Fruit fly (Drosophila melanogaster) whole organism, embryonic: Measurements from ENCODE around the gene PIG-L.

ENCODE experiments used
- B-H1 ChIP-seq: fragments of 200-800 bp; sonication (Bioruptor generic); IDR thresholded peaks from 3 replicates; pipeline ENCODE4 v1.3.6; 2022; ENCODE audit warnings: missing biosample characterization, missing genetic modification characterization
- Blimp-1 ChIP-seq: fragments of 200-800 bp; sonication (Bioruptor generic); optimal IDR thresholded peaks from 3 replicates; lab custom pipeline; 2018; ENCODE audit warnings: missing biosample characterization, missing genetic modification characterization, mild to moderate bottlenecking, moderate library complexity, missing genetic modification reagents
- CG13287 ChIP-seq: fragments of 200-800 bp; sonication (Bioruptor generic); IDR thresholded peaks from 2 replicates; pipeline ENCODE4 v1.3.6; 2022; ENCODE audit warnings: missing biosample characterization, missing genetic modification characterization; ENCODE audit not compliant: partially characterized antibody
- CG13296 ChIP-seq: fragments of 200-800 bp; sonication (Bioruptor generic); optimal IDR thresholded peaks from 3 replicates; lab custom pipeline; 2018; ENCODE audit warnings: missing biosample characterization, mild to moderate bottlenecking, missing genetic modification characterization
- CG15479 ChIP-seq: fragments of 200-800 bp; sonication (Bioruptor generic); optimal IDR thresholded peaks from 3 replicates; lab custom pipeline; 2019; ENCODE audit warnings: missing biosample characterization, mild to moderate bottlenecking, missing genetic modification characterization, moderate library complexity
- CG17186 ChIP-seq: fragments of 200-800 bp; sonication (Bioruptor generic); optimal IDR thresholded peaks from 3 replicates; lab custom pipeline; 2017; ENCODE audit warnings: missing biosample characterization, missing genetic modification reagents, missing genetic modification characterization
- CG17328 ChIP-seq: fragments of 200-800 bp; sonication (Bioruptor generic); IDR thresholded peaks from 2 replicates; pipeline ENCODE4 v1.3.6; 2022; ENCODE audit warnings: missing biosample characterization, missing genetic modification characterization
- CG31224 ChIP-seq: fragments of 200-800 bp; sonication (Bioruptor generic); IDR thresholded peaks from 2 replicates; pipeline ENCODE4 v1.3.6; 2022; ENCODE audit warnings: missing biosample characterization, missing genetic modification characterization
- CG3163 ChIP-seq: fragments of 200-800 bp; sonication (Bioruptor generic); optimal IDR thresholded peaks from 3 replicates; lab custom pipeline; 2016; ENCODE audit warnings: missing biosample characterization, missing genetic modification characterization
- CG4282 ChIP-seq: fragments of 200-800 bp; sonication (Bioruptor generic); optimal IDR thresholded peaks from 2 replicates; lab custom pipeline; 2016; ENCODE audit warnings: missing biosample characterization, missing genetic modification characterization
- CG4328 ChIP-seq: fragments of 200-800 bp; sonication (Bioruptor generic); optimal IDR thresholded peaks from 3 replicates; lab custom pipeline; 2017; ENCODE audit warnings: missing biosample characterization, missing genetic modification reagents, missing genetic modification characterization
- CG6272 ChIP-seq: fragments of 200-800 bp; sonication (Bioruptor generic); IDR thresholded peaks from 2 replicates; pipeline ENCODE4 v1.3.6; 2022; ENCODE audit warnings: missing biosample characterization, missing genetic modification characterization
- CG6765 ChIP-seq: fragments of 200-800 bp; sonication (Bioruptor generic); optimal IDR thresholded peaks from 3 replicates; lab custom pipeline; 2017; ENCODE audit warnings: missing biosample characterization, mild to moderate bottlenecking, missing genetic modification characterization
- CG6813 ChIP-seq: fragments of 200-800 bp; sonication (Bioruptor generic); optimal IDR thresholded peaks from 2 replicates; lab custom pipeline; 2017; ENCODE audit warnings: missing biosample characterization, missing genetic modification characterization, mild to moderate bottlenecking, moderate library complexity, missing genetic modification reagents
- CG6854 ChIP-seq: fragments of 200-800 bp; sonication (Bioruptor generic); optimal IDR thresholded peaks from 3 replicates; lab custom pipeline; 2017; ENCODE audit warnings: missing biosample characterization, mild to moderate bottlenecking, missing genetic modification characterization
- CG7357 ChIP-seq: fragments of 200-800 bp; sonication (Bioruptor generic); IDR thresholded peaks from 3 replicates; pipeline ENCODE4 v1.3.6; 2022; ENCODE audit warnings: missing biosample characterization, missing genetic modification characterization
- CG7987 ChIP-seq: fragments of 200-800 bp; sonication (Bioruptor generic); optimal IDR thresholded peaks from 2 replicates; lab custom pipeline; 2018; ENCODE audit warnings: missing biosample characterization, mild to moderate bottlenecking, missing genetic modification characterization, moderate library complexity
- CG9876 ChIP-seq: fragments of 200-800 bp; sonication (Bioruptor generic); optimal IDR thresholded peaks from 2 replicates; lab custom pipeline; 2016; ENCODE audit warnings: missing biosample characterization, missing genetic modification characterization
- Dbx ChIP-seq: fragments of 200-800 bp; sonication (Bioruptor generic); IDR thresholded peaks from 3 replicates; pipeline ENCODE4 v1.3.6; 2022; ENCODE audit warnings: missing biosample characterization, missing genetic modification characterization
- Dref ChIP-seq: fragments of 200-800 bp; sonication (Bioruptor generic); IDR thresholded peaks from 2 replicates; pipeline ENCODE4 v1.3.6; 2022; ENCODE audit warnings: missing biosample characterization, missing genetic modification characterization
- Gsc ChIP-seq: fragments of 200-800 bp; sonication (Bioruptor generic); IDR thresholded peaks from 2 replicates; pipeline ENCODE4 v1.3.6; 2022; ENCODE audit warnings: missing biosample characterization, missing genetic modification characterization
- Kr ChIP-seq: fragments of 200-800 bp; sonication (Bioruptor generic); optimal IDR thresholded peaks from 2 replicates; lab custom pipeline; 2017; ENCODE audit warnings: missing biosample characterization, mild to moderate bottlenecking, missing genetic modification characterization
- MTF-1 ChIP-seq: fragments of 200-800 bp; sonication (Bioruptor generic); optimal IDR thresholded peaks from 2 replicates; lab custom pipeline; 2018; ENCODE audit warnings: missing biosample characterization, mild to moderate bottlenecking, missing genetic modification characterization, borderline replicate concordance
- Mes4 ChIP-seq: fragments of 200-800 bp; sonication (Bioruptor generic); optimal IDR thresholded peaks from 2 replicates; lab custom pipeline; 2016; ENCODE audit warnings: missing biosample characterization, missing genetic modification characterization
- Oli ChIP-seq: fragments of 200-800 bp; sonication (Bioruptor generic); optimal IDR thresholded peaks from 2 replicates; lab custom pipeline; 2018; ENCODE audit warnings: missing biosample characterization, mild to moderate bottlenecking, missing genetic modification characterization, moderate library complexity
- Rfx ChIP-seq: fragments of 200-800 bp; sonication (Bioruptor generic); IDR thresholded peaks from 2 replicates; pipeline ENCODE4 v1.3.6; 2022; ENCODE audit warnings: missing biosample characterization, missing genetic modification characterization
- Six4 ChIP-seq: fragments of 200-800 bp; sonication (Bioruptor generic); optimal IDR thresholded peaks from 2 replicates; lab custom pipeline; 2016; ENCODE audit warnings: missing biosample characterization, missing genetic modification characterization
- Usf ChIP-seq: fragments of 200-800 bp; sonication (Bioruptor generic); optimal IDR thresholded peaks from 2 replicates; lab custom pipeline; 2017; ENCODE audit warnings: missing genotype, missing biosample characterization, missing genetic modification characterization
- Vsx1 ChIP-seq: fragments of 200-800 bp; sonication (Bioruptor generic); optimal IDR thresholded peaks from 2 replicates; lab custom pipeline; 2017; ENCODE audit warnings: missing biosample characterization, mild to moderate bottlenecking, missing genetic modification characterization, missing genetic modification reagents
- ato ChIP-seq: fragments of 200-800 bp; sonication (Bioruptor generic); IDR thresholded peaks from 2 replicates; pipeline ENCODE4 v1.3.6; 2022; ENCODE audit warnings: missing biosample characterization, missing genetic modification characterization; ENCODE audit not compliant: partially characterized antibody
- az2 ChIP-seq: fragments of 200-800 bp; sonication (Bioruptor generic); optimal IDR thresholded peaks from 3 replicates; lab custom pipeline; 2016; ENCODE audit warnings: missing biosample characterization, missing genetic modification characterization
- bbx ChIP-seq: fragments of 200-800 bp; sonication (Bioruptor generic); IDR thresholded peaks from 2 replicates; pipeline ENCODE4 v1.3.6; 2022; ENCODE audit warnings: missing biosample characterization, missing genetic modification characterization; ENCODE audit not compliant: partially characterized antibody
- cwo ChIP-seq: fragments of 200-800 bp; sonication (Bioruptor generic); optimal IDR thresholded peaks from 3 replicates; lab custom pipeline; 2017; ENCODE audit warnings: missing biosample characterization, missing genetic modification characterization, mild to moderate bottlenecking, moderate library complexity, missing genetic modification reagents
- dan ChIP-seq: fragments of 200-800 bp; sonication (Bioruptor generic); IDR thresholded peaks from 2 replicates; pipeline ENCODE4 v1.3.6; 2022; ENCODE audit warnings: missing biosample characterization, missing genetic modification characterization
- dmrt11E ChIP-seq: fragments of 200-800 bp; sonication (Bioruptor generic); optimal IDR thresholded peaks from 3 replicates; lab custom pipeline; 2018; ENCODE audit warnings: missing biosample characterization, mild to moderate bottlenecking, missing genetic modification characterization, moderate library complexity
- ems ChIP-seq: fragments of 200-800 bp; sonication (Bioruptor generic); optimal IDR thresholded peaks from 3 replicates; lab custom pipeline; 2016; ENCODE audit warnings: missing biosample characterization, missing genetic modification characterization
- eve ChIP-seq, 2 experiments: fragments of >200 bp; optimal IDR thresholded peaks; 2 replicates each; lab custom pipeline; 2017; ENCODE audit warnings: missing biosample characterization in 2 of 2, missing genetic modification characterization in 2 of 2
- hbn ChIP-seq: fragments of 200-800 bp; sonication (Bioruptor generic); IDR thresholded peaks from 2 replicates; pipeline ENCODE4 v1.3.6; 2022; ENCODE audit warnings: missing biosample characterization, missing genetic modification characterization; ENCODE audit not compliant: partially characterized antibody
- kay ChIP-seq: fragments of 200-800 bp; sonication (Bioruptor generic); optimal IDR thresholded peaks from 2 replicates; lab custom pipeline; 2016; ENCODE audit warnings: missing biosample characterization, missing genetic modification characterization
- ken ChIP-seq: fragments of 200-800 bp; sonication (Bioruptor generic); IDR thresholded peaks from 3 replicates; pipeline ENCODE4 v1.3.6; 2022; ENCODE audit warnings: missing biosample characterization, missing genetic modification characterization
- lola ChIP-seq, 3 experiments: fragments of >200 bp in 2 of 3; fragments of 200-800 bp in 1 of 3; sonication (Bioruptor generic) in 1 of 3; optimal IDR thresholded peaks; 2 replicates each; lab custom pipeline; 2017 to 2019; ENCODE audit warnings: missing biosample characterization in 3 of 3, missing genetic modification characterization in 3 of 3, mild to moderate bottlenecking in 1 of 3, moderate library complexity in 1 of 3
- luna ChIP-seq: fragments of 200-800 bp; sonication (Bioruptor generic); optimal IDR thresholded peaks from 2 replicates; lab custom pipeline; 2016; ENCODE audit warnings: missing biosample characterization, missing genetic modification characterization
- onecut ChIP-seq: fragments of 200-800 bp; sonication (Bioruptor generic); IDR thresholded peaks from 2 replicates; pipeline ENCODE4 v1.3.6; 2022; ENCODE audit warnings: missing biosample characterization, missing genetic modification characterization
- rib ChIP-seq: fragments of 200-800 bp; sonication (Bioruptor generic); IDR thresholded peaks from 2 replicates; pipeline ENCODE4 v1.3.6; 2022; ENCODE audit warnings: missing biosample characterization, missing genetic modification characterization
- sim ChIP-seq: fragments of 200-800 bp; sonication (Bioruptor generic); IDR thresholded peaks from 2 replicates; pipeline ENCODE4 v1.3.6; 2022; ENCODE audit warnings: missing biosample characterization, missing genetic modification characterization
- so ChIP-seq: fragments of 200-800 bp; sonication (Bioruptor generic); IDR thresholded peaks from 3 replicates; pipeline ENCODE4 v1.3.6; 2022; ENCODE audit warnings: missing biosample characterization, missing genetic modification characterization
- sob ChIP-seq: fragments of 200-800 bp; sonication (Bioruptor generic); IDR thresholded peaks from 2 replicates; pipeline ENCODE4 v1.3.6; 2022; ENCODE audit warnings: missing biosample characterization, missing genetic modification characterization
- tio ChIP-seq: fragments of 200-800 bp; sonication (Bioruptor generic); optimal IDR thresholded peaks from 2 replicates; lab custom pipeline; 2017; ENCODE audit warnings: missing biosample characterization, missing genetic modification characterization, inconsistent platforms
- tll ChIP-seq, 2 experiments: fragments of 200-800 bp in 1 of 2; fragments of >200 bp in 1 of 2; sonication (Bioruptor generic) in 1 of 2; optimal IDR thresholded peaks; 2 replicates each; lab custom pipeline; 2017 to 2019; ENCODE audit warnings: missing biosample characterization in 2 of 2, missing genetic modification characterization in 2 of 2, mild to moderate bottlenecking in 1 of 2, moderate library complexity in 1 of 2
- vfl ChIP-seq: fragments of 200-800 bp; sonication (Bioruptor generic); optimal IDR thresholded peaks from 2 replicates; lab custom pipeline; 2016; ENCODE audit warnings: missing biosample characterization, missing genetic modification characterization

Gene PIG-L

dm6 chr3R:20035887-20036286, 14.7 kb upstream of the PIG-L start, which contains the start of gene Regnase-1 (continued):
- no peak for TF ChIP-seq CG7357 (GFP tag; lab: Robert Waterston, UW)
- peak; percentile 96 for TF ChIP-seq bbx (GFP tag; lab: Robert Waterston, UW)
- peak; percentile 59 for TF ChIP-seq CG15479 (GFP tag; lab: Kevin White, UChicago)
- peak; percentile 92 for TF ChIP-seq Mes4
- TF ChIP-seq CG13287 (GFP tag; lab: Robert Waterston, UW) = peak; percentile 98
- TF ChIP-seq dmrt11E = peak; percentile 76
- peak; percentile 83 for TF ChIP-seq B-H1 (GFP tag; lab: Robert Waterston, UW)
- peak; percentile 76 for TF ChIP-seq Oli (tag; lab: Kevin White, UChicago)
- peak; percentile 88 for TF ChIP-seq onecut
- peak; percentile 78 for TF ChIP-seq vfl (GFP tag; lab: Kevin White, UChicago)
- peak; percentile 78 for TF ChIP-seq az2 (GFP tag; lab: Kevin White, UChicago)
- peak; percentile 68 for TF ChIP-seq Usf (GFP tag; lab: Kevin White, UChicago)
- peak; percentile 95 for TF ChIP-seq Rfx (GFP tag; lab: Robert Waterston, UW)
- TF ChIP-seq Gsc (GFP tag; lab: Robert Waterston, UW) = no peak
- TF ChIP-seq Kr (GFP tag; lab: Kevin White, UChicago) = peak; percentile 36
- peak; percentile 97 for TF ChIP-seq MTF-1 (GFP tag; lab: Kevin White, UChicago)
- no peak for TF ChIP-seq ken (GFP tag; lab: Robert Waterston, UW)
- TF ChIP-seq Blimp-1 (GFP tag; lab: Kevin White, UChicago) = peak; percentile 79
- TF ChIP-seq CG17186 = peak; percentile 95
- peak; percentile 99 for TF ChIP-seq Dref (GFP tag; lab: Robert Waterston, UW)
- TF ChIP-seq CG9876 (GFP tag; lab: Kevin White, UChicago) = peak; percentile 89
- no peak for TF ChIP-seq dan (GFP tag; lab: Robert Waterston, UW)
- peak; percentile 95 for TF ChIP-seq CG17328 (GFP tag; lab: Robert Waterston, UW)
- TF ChIP-seq hbn (GFP tag; lab: Robert Waterston, UW) = peak; percentile 95
- no peak for TF ChIP-seq tll (GFP tag; optimal IDR thresholded peaks at IDR 0.05; lab: Kevin White, UChicago)
- TF ChIP-seq CG6813 (GFP tag; lab: Kevin White, UChicago) = peak; percentile 97
- TF ChIP-seq CG6765 = peak; percentile 98
- peak; percentile 95 for TF ChIP-seq Vsx1
- peak; percentile 96 for TF ChIP-seq CG13296 (GFP tag; lab: Kevin White, UChicago)
- peak; percentile 84 for TF ChIP-seq CG31224 (GFP tag; lab: Robert Waterston, UW)
- TF ChIP-seq tio (GFP tag; lab: Kevin White, UChicago) = peak; percentile 57
- peak; percentile 80 for TF ChIP-seq ems
- TF ChIP-seq kay = peak; percentile 59
- peak; percentile 95 for TF ChIP-seq sob
- peak; percentile 86 for TF ChIP-seq Six4 (GFP tag; lab: Kevin White, UChicago)
- peak; percentile 96 for TF ChIP-seq ato
- TF ChIP-seq sim = peak; percentile 86
- peak; percentile 77 for TF ChIP-seq CG6272 (GFP tag; lab: Robert Waterston, UW)
- peak in 1 of 3 experiments; percentile 67 for TF ChIP-seq lola (GFP tag; optimal IDR thresholded peaks at IDR 0.05; lab: Kevin White, UChicago)
- TF ChIP-seq luna (GFP tag; lab: Kevin White, UChicago) = peak; percentile 89
- no peak for TF ChIP-seq eve (GFP tag; optimal IDR thresholded peaks at IDR 0.05; lab: Kevin White, UChicago)
- TF ChIP-seq CG4282 (GFP tag; lab: Kevin White, UChicago) = peak; percentile 66
- peak; percentile 50; the same call in 1 of the 2 replicates for TF ChIP-seq rib (GFP tag; lab: Robert Waterston, UW)
- peak; percentile 92 for TF ChIP-seq Dbx
- TF ChIP-seq CG3163 (GFP tag; lab: Kevin White, UChicago) = peak; percentile 77
- TF ChIP-seq cwo (GFP tag; lab: Kevin White, UChicago) = peak; percentile 75
- peak; percentile 98 for TF ChIP-seq CG7987 (GFP tag; lab: Kevin White, UChicago)
- TF ChIP-seq CG6854 (GFP tag; lab: Kevin White, UChicago) = peak; percentile 93
- peak; percentile 94 for TF ChIP-seq CG4328 (GFP tag; lab: Kevin White, UChicago)
- TF ChIP-seq so (GFP tag; lab: Robert Waterston, UW) = peak; percentile 87
